Worm (Caenorhabditis elegans): ENCODE results near the gene ttr-26.

DNA sequence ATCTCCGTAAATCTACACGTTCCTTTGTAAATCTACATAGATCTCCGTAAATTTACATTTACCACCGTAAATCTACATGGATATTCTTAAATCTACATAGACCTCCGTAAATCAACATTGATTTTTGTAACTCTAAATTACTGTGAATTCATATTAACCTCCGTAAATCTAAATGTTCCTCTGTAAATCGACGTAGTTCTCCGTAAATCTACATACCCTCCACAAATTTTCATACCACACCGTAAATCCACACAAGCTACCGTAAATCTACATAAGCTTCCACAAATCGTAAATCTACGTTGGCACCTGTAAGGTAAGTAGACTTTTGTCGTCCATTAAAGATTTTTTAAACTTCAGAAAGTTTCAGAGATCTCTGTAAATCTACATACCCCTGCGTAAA, 25.0 kb upstream of the ttr-26 start:
- TF ChIP-seq attf-4 (tag; optimal IDR thresholded peaks at IDR 0.05) (no peak), hlh-30 (tag; optimal IDR thresholded peaks at IDR 0.05; ENCODE audit: insufficient read depth) (no peak), lin-29 (GFP tag; IDR thresholded peaks at IDR 0.05) (no peak), pqm-1 (tag; optimal IDR thresholded peaks at IDR 0.05) (no peak), mxl-3 (GFP tag; optimal IDR thresholded peaks at IDR 0.05) (no peak), R02D3.7 (tag; optimal IDR thresholded peaks at IDR 0.05) (no peak), lin-15B (tag; optimal IDR thresholded peaks at IDR 0.05) (no peak), ceh-62 (tag; optimal IDR thresholded peaks at IDR 0.05) (no peak), F49E8.2 (tag; optimal IDR thresholded peaks at IDR 0.05; ENCODE audit: borderline replicate concordance) (no peak)
